Fruit fly (Drosophila melanogaster) whole organism, wandering third instar larva: ENCODE data around the gene CG7950.

Experiments used
- Abd-B ChIP-seq: fragments of >200 bp; optimal IDR thresholded peaks from 2 replicates; lab custom pipeline; 2017; ENCODE audit warnings: missing biosample characterization, missing genetic modification characterization
- CG9705 ChIP-seq: fragments of 200-800 bp; sonication (Bioruptor generic); optimal IDR thresholded peaks from 2 replicates; lab custom pipeline; 2018; ENCODE audit warnings: missing biosample characterization, mild to moderate bottlenecking, missing genetic modification characterization
- HLH106 ChIP-seq: fragments of 200-800 bp; optimal IDR thresholded peaks from 3 replicates; lab custom pipeline; 2019; ENCODE audit warnings: missing biosample characterization, mild to moderate bottlenecking, missing genetic modification characterization, moderate library complexity
- Sp1 ChIP-seq: fragments of 200-800 bp; sonication (Bioruptor generic); optimal IDR thresholded peaks from 3 replicates; lab custom pipeline; 2019; ENCODE audit warnings: missing biosample characterization, mild to moderate bottlenecking, missing genetic modification characterization, moderate library complexity
- br ChIP-seq: fragments of 200-800 bp; sonication (Bioruptor generic); optimal IDR thresholded peaks from 2 replicates; lab custom pipeline; 2016; ENCODE audit warnings: missing biosample characterization, missing genetic modification characterization
- brk ChIP-seq: fragments of 200-800 bp; sonication (Bioruptor generic); optimal IDR thresholded peaks from 2 replicates; lab custom pipeline; 2016; ENCODE audit warnings: missing biosample characterization, mild to moderate bottlenecking, missing genetic modification characterization
- lola ChIP-seq: fragments of >200 bp; optimal IDR thresholded peaks from 2 replicates; lab custom pipeline; 2017; ENCODE audit warnings: missing biosample characterization, missing genetic modification characterization
- usp ChIP-seq: fragments of >200 bp; optimal IDR thresholded peaks from 2 replicates; lab custom pipeline; 2017; ENCODE audit warnings: missing biosample characterization, missing genetic modification characterization

DNA sequence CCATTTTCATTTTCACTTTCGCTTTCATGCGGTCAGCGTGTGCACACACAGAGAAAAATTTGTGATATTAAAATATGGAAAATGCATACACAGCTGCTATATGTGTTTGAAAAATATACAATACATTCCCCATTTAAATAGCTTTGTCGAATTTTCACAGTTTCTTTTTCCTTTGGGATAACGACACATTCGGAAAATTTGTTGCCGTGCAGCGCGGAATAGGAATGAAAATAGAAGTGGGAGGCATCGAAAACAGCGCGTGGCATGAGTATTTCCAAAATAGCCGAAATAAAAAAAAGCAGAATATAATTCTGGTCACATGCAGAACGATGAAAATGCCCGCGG is 36.0 kb downstream of the CG7950 start:
- peak; percentile 42 for TF ChIP-seq br (GFP tag; lab: Kevin White, UChicago)
- peak; percentile 41 for TF ChIP-seq HLH106 (tag; lab: Kevin White, UChicago)
- no peak for TF ChIP-seq usp
- TF ChIP-seq Abd-B (GFP tag; lab: Kevin White, UChicago): no peak
- no peak for TF ChIP-seq CG9705 (GFP tag; lab: Kevin White, UChicago)
- peak; percentile 8 for TF ChIP-seq brk (GFP tag; lab: Kevin White, UChicago)
- peak; percentile 2 for TF ChIP-seq Sp1 (GFP tag; lab: Kevin White, UChicago)
- TF ChIP-seq lola (GFP tag; lab: Kevin White, UChicago): no peak
